Worm (Caenorhabditis elegans): ENCODE results near the gene ddx-46.

ce11 chrIV:1289327-1289726 is 20.1 kb downstream of the ddx-46 start, which contains the start of gene plst-1:
- no peak for TF ChIP-seq peb-1 (tag; optimal IDR thresholded peaks at IDR 0.05)
- no peak for TF ChIP-seq unc-39 (tag; optimal IDR thresholded peaks at IDR 0.05)
- TF ChIP-seq dmd-4 (tag; optimal IDR thresholded peaks at IDR 0.05), result no peak
- TF ChIP-seq lin-13 (GFP tag; optimal IDR thresholded peaks at IDR 0.05), result no peak
- no peak for TF ChIP-seq lin-11 (tag; optimal IDR thresholded peaks at IDR 0.05)
- TF ChIP-seq fos-1 (tag; optimal IDR thresholded peaks at IDR 0.05), result no peak
- no peak for TF ChIP-seq skn-1 (tag; optimal IDR thresholded peaks at IDR 0.05)
- no peak for TF ChIP-seq snpc-4 (tag; optimal IDR thresholded peaks at IDR 0.05)
- TF ChIP-seq ZK546.5 (tag; optimal IDR thresholded peaks at IDR 0.05), result no peak
- TF ChIP-seq aly-2 (tag; optimal IDR thresholded peaks at IDR 0.05), result no peak
- no peak for TF ChIP-seq sma-3 (GFP tag; optimal IDR thresholded peaks at IDR 0.05)
- no peak for TF ChIP-seq ztf-11 (tag; optimal IDR thresholded peaks at IDR 0.05)

Data from whole organism, L2 larva.